Fruit fly (Drosophila melanogaster) whole organism, prepupa: ENCODE data around the gene trus.
A peak's percentile ranks its signal among the peaks of the same experiment; 100 is the strongest.

ENCODE experiments used
- CG10631 ChIP-seq: fragments of 200-800 bp; sonication (Bioruptor generic); optimal IDR thresholded peaks from 2 replicates; lab custom pipeline; 2016; ENCODE audit warnings: missing biosample characterization, missing genetic modification characterization
- CG10669 ChIP-seq: fragments of 200-800 bp; sonication (Bioruptor generic); optimal IDR thresholded peaks from 3 replicates; lab custom pipeline; 2018; ENCODE audit warnings: missing biosample characterization, mild to moderate bottlenecking, missing genetic modification characterization, moderate library complexity
- CG11294 ChIP-seq: fragments of 200-800 bp; sonication (Bioruptor generic); IDR thresholded peaks from 2 replicates; pipeline ENCODE4 v1.3.6; 2022; ENCODE audit warnings: missing biosample characterization, missing genetic modification characterization
- CG11762 ChIP-seq: fragments of 200-800 bp; sonication (Bioruptor generic); optimal IDR thresholded peaks from 3 replicates; lab custom pipeline; 2016; ENCODE audit warnings: missing biosample characterization, missing genetic modification characterization; ENCODE audit not compliant: insufficient read depth
- CG11902 ChIP-seq: fragments of 200-800 bp; sonication (Bioruptor generic); optimal IDR thresholded peaks from 3 replicates; lab custom pipeline; 2016; ENCODE audit warnings: missing biosample characterization, missing genetic modification characterization
- CG15336 ChIP-seq: fragments of 200-800 bp; sonication (Bioruptor generic); IDR thresholded peaks from 2 replicates; pipeline ENCODE4 v1.3.6; 2022; ENCODE audit warnings: missing biosample characterization, missing genetic modification characterization
- CG1621 ChIP-seq: fragments of 200-800 bp; sonication (Bioruptor generic); optimal IDR thresholded peaks from 3 replicates; lab custom pipeline; 2018; ENCODE audit warnings: missing biosample characterization, mild to moderate bottlenecking, missing genetic modification characterization
- CG16779 ChIP-seq: fragments of 200-800 bp; sonication (Bioruptor generic); optimal IDR thresholded peaks from 3 replicates; lab custom pipeline; 2017; ENCODE audit warnings: missing biosample characterization, mild to moderate bottlenecking, missing genetic modification characterization
- CG3032 ChIP-seq: fragments of 200-800 bp; optimal IDR thresholded peaks from 2 replicates; lab custom pipeline; 2019; ENCODE audit warnings: missing biosample characterization, mild to moderate bottlenecking, missing genetic modification characterization, moderate library complexity
- CG31627 ChIP-seq: fragments of 200-800 bp; sonication (Bioruptor generic); optimal IDR thresholded peaks from 3 replicates; lab custom pipeline; 2016; ENCODE audit warnings: missing biosample characterization, missing genetic modification characterization
- CG32006 ChIP-seq: fragments of 200-800 bp; sonication (Bioruptor generic); optimal IDR thresholded peaks from 3 replicates; lab custom pipeline; 2017; ENCODE audit warnings: missing biosample characterization, mild to moderate bottlenecking, missing genetic modification characterization
- CG34406 ChIP-seq: fragments of 200-800 bp; sonication (Bioruptor generic); optimal IDR thresholded peaks from 3 replicates; lab custom pipeline; 2016; ENCODE audit warnings: missing biosample characterization, missing genetic modification characterization
- CG4318 ChIP-seq: fragments of 200-800 bp; sonication (Bioruptor generic); optimal IDR thresholded peaks from 3 replicates; lab custom pipeline; 2017; ENCODE audit warnings: missing biosample characterization, mild to moderate bottlenecking, missing genetic modification characterization
- CG6163 ChIP-seq: fragments of 200-800 bp; sonication (Bioruptor generic); IDR thresholded peaks from 3 replicates; pipeline ENCODE4 v1.3.6; 2022; ENCODE audit warnings: missing biosample characterization, missing genetic modification characterization
- CG6276 ChIP-seq: fragments of 200-800 bp; sonication (Bioruptor generic); optimal IDR thresholded peaks from 2 replicates; lab custom pipeline; 2017; ENCODE audit warnings: missing biosample characterization, mild to moderate bottlenecking, missing genetic modification characterization
- CG6808 ChIP-seq: fragments of 200-800 bp; sonication (Bioruptor generic); optimal IDR thresholded peaks from 3 replicates; lab custom pipeline; 2017; ENCODE audit warnings: missing biosample characterization, missing genetic modification characterization, mild to moderate bottlenecking, moderate library complexity, missing genetic modification reagents
- CG6854 ChIP-seq: fragments of 200-800 bp; sonication (Bioruptor generic); optimal IDR thresholded peaks from 2 replicates; lab custom pipeline; 2017; ENCODE audit warnings: missing biosample characterization, mild to moderate bottlenecking, missing genetic modification characterization
- CG7368 ChIP-seq: fragments of 200-800 bp; sonication (Bioruptor generic); optimal IDR thresholded peaks from 3 replicates; lab custom pipeline; 2016; ENCODE audit warnings: missing biosample characterization, missing genetic modification characterization
- CG8119 ChIP-seq: fragments of 200-800 bp; sonication (Bioruptor generic); IDR thresholded peaks from 3 replicates; pipeline ENCODE4 v1.3.6; 2022; ENCODE audit warnings: missing biosample characterization, missing genetic modification characterization
- CG8319 ChIP-seq: fragments of 200-800 bp; sonication (Bioruptor generic); optimal IDR thresholded peaks from 3 replicates; lab custom pipeline; 2016; ENCODE audit warnings: missing biosample characterization, missing genetic modification characterization
- CG9139 ChIP-seq: fragments of 200-800 bp; sonication (Bioruptor generic); optimal IDR thresholded peaks from 3 replicates; lab custom pipeline; 2017; ENCODE audit warnings: missing biosample characterization, mild to moderate bottlenecking, missing genetic modification characterization
- Eip75B ChIP-seq: fragments of 200-800 bp; sonication (Bioruptor generic); optimal IDR thresholded peaks from 3 replicates; lab custom pipeline; 2016; ENCODE audit warnings: missing biosample characterization, missing genetic modification characterization
- Eip78C ChIP-seq: fragments of 200-800 bp; sonication (Bioruptor generic); peaks from one replicate; lab custom pipeline; 2016; ENCODE audit warnings: missing biosample characterization, missing genetic modification characterization
- Eip93F ChIP-seq: fragments of 200-800 bp; sonication (Bioruptor generic); optimal IDR thresholded peaks from 2 replicates; lab custom pipeline; 2016; ENCODE audit warnings: missing biosample characterization, mild to moderate bottlenecking, missing genetic modification characterization
- Ets21C ChIP-seq: fragments of 200-800 bp; sonication (Bioruptor generic); optimal IDR thresholded peaks from 3 replicates; lab custom pipeline; 2016; ENCODE audit warnings: missing biosample characterization, missing genetic modification characterization
- Ets96B ChIP-seq: fragments of 200-800 bp; optimal IDR thresholded peaks from 2 replicates; lab custom pipeline; 2019; ENCODE audit warnings: missing biosample characterization, mild to moderate bottlenecking, missing genetic modification characterization, moderate library complexity
- Gug ChIP-seq: fragments of 200-800 bp; sonication (Bioruptor generic); IDR thresholded peaks from 2 replicates; pipeline ENCODE4 v1.3.6; 2022; ENCODE audit warnings: missing biosample characterization, missing genetic modification characterization
- Hr38 ChIP-seq: sonication (Bioruptor generic); optimal IDR thresholded peaks from 2 replicates; lab custom pipeline; 2016; ENCODE audit warnings: missing biosample characterization, missing genetic modification characterization
- Hr39 ChIP-seq: fragments of 200-800 bp; sonication (Bioruptor generic); optimal IDR thresholded peaks from 2 replicates; lab custom pipeline; 2016; ENCODE audit warnings: missing biosample characterization, missing genetic modification characterization
- Hr4 ChIP-seq: fragments of 200-800 bp; sonication (Bioruptor generic); optimal IDR thresholded peaks from 3 replicates; lab custom pipeline; 2016; ENCODE audit warnings: missing biosample characterization, missing genetic modification characterization
- Lpt ChIP-seq: fragments of 200-800 bp; sonication (Bioruptor generic); optimal IDR thresholded peaks from 3 replicates; lab custom pipeline; 2016; ENCODE audit warnings: missing biosample characterization, missing genetic modification characterization
- Met ChIP-seq: fragments of 200-800 bp; sonication (Bioruptor generic); optimal IDR thresholded peaks from 3 replicates; lab custom pipeline; 2016; ENCODE audit warnings: missing biosample characterization, missing genetic modification characterization
- Smox ChIP-seq: fragments of 200-800 bp; sonication (Bioruptor generic); optimal IDR thresholded peaks from 3 replicates; lab custom pipeline; 2016; ENCODE audit warnings: missing biosample characterization, missing genetic modification characterization
- Sox102F ChIP-seq: fragments of 200-800 bp; sonication (Bioruptor generic); optimal IDR thresholded peaks from 2 replicates; lab custom pipeline; 2016; ENCODE audit warnings: missing biosample characterization, mild to moderate bottlenecking, missing genetic modification characterization
- Sox14 ChIP-seq: fragments of 200-800 bp; sonication (Bioruptor generic); optimal IDR thresholded peaks from 3 replicates; lab custom pipeline; 2016; ENCODE audit warnings: missing biosample characterization, missing genetic modification characterization
- Sox15 ChIP-seq: fragments of 200-800 bp; sonication (Bioruptor generic); optimal IDR thresholded peaks from 3 replicates; lab custom pipeline; 2016; ENCODE audit warnings: missing biosample characterization, missing genetic modification characterization
- achi ChIP-seq: fragments of 200-800 bp; sonication (Bioruptor generic); optimal IDR thresholded peaks from 3 replicates; lab custom pipeline; 2016; ENCODE audit warnings: missing biosample characterization, missing genetic modification characterization
- acj6 ChIP-seq: fragments of 200-800 bp; sonication (Bioruptor generic); optimal IDR thresholded peaks from 3 replicates; lab custom pipeline; 2016; ENCODE audit warnings: missing biosample characterization, missing genetic modification characterization
- cyc ChIP-seq: fragments of 200-800 bp; sonication (Bioruptor generic); optimal IDR thresholded peaks from 3 replicates; lab custom pipeline; 2016; ENCODE audit warnings: missing biosample characterization, missing genetic modification characterization
- dsx ChIP-seq: fragments of 200-800 bp; optimal IDR thresholded peaks from 3 replicates; lab custom pipeline; 2019; ENCODE audit warnings: missing biosample characterization, mild to moderate bottlenecking, missing genetic modification characterization, moderate library complexity; ENCODE audit not compliant: poor library complexity, severe bottlenecking
- eg ChIP-seq: fragments of 200-800 bp; sonication (Bioruptor generic); IDR thresholded peaks from 3 replicates; pipeline ENCODE4 v1.3.6; 2022; ENCODE audit warnings: missing biosample characterization, missing genetic modification characterization
- esn ChIP-seq: fragments of 200-800 bp; sonication (Bioruptor generic); optimal IDR thresholded peaks from 2 replicates; lab custom pipeline; 2016; ENCODE audit warnings: missing biosample characterization, mild to moderate bottlenecking, missing genetic modification characterization, moderate library complexity
- fd59A ChIP-seq: fragments of 200-800 bp; sonication (Bioruptor generic); optimal IDR thresholded peaks from 2 replicates; lab custom pipeline; 2017; ENCODE audit warnings: missing biosample characterization, mild to moderate bottlenecking, missing genetic modification characterization, missing genetic modification reagents
- fd85E ChIP-seq: fragments of 200-800 bp; sonication (Bioruptor generic); optimal IDR thresholded peaks from 3 replicates; lab custom pipeline; 2016; ENCODE audit warnings: missing biosample characterization, missing genetic modification characterization
- fkh ChIP-seq: fragments of 200-800 bp; sonication (Bioruptor generic); optimal IDR thresholded peaks from 3 replicates; lab custom pipeline; 2017; ENCODE audit warnings: missing biosample characterization, mild to moderate bottlenecking, missing genetic modification characterization, moderate library complexity
- lz ChIP-seq: fragments of 200-800 bp; sonication (Bioruptor generic); optimal IDR thresholded peaks from 3 replicates; lab custom pipeline; 2016; ENCODE audit warnings: missing biosample characterization, missing genetic modification characterization
- net ChIP-seq: fragments of 200-800 bp; sonication (Bioruptor generic); optimal IDR thresholded peaks from 3 replicates; lab custom pipeline; 2016; ENCODE audit warnings: missing biosample characterization, missing genetic modification characterization
- pdm3 ChIP-seq: fragments of 200-800 bp; sonication (Bioruptor generic); optimal IDR thresholded peaks from 3 replicates; lab custom pipeline; 2016; ENCODE audit warnings: missing biosample characterization, missing genetic modification characterization
- ss ChIP-seq, 2 experiments: fragments of 200-800 bp; sonication (Bioruptor generic); optimal IDR thresholded peaks; 2 replicates in 1 of 2; 3 replicates in 1 of 2; lab custom pipeline; 2017 to 2018; ENCODE audit warnings: mild to moderate bottlenecking in 2 of 2, missing biosample characterization in 2 of 2, missing genetic modification characterization in 2 of 2, moderate library complexity in 1 of 2
- svp ChIP-seq: fragments of 200-800 bp; sonication (Bioruptor generic); peaks from one replicate; lab custom pipeline; 2016; ENCODE audit warnings: missing biosample characterization, missing genetic modification characterization
- topi ChIP-seq: fragments of 200-800 bp; sonication (Bioruptor generic); optimal IDR thresholded peaks from 3 replicates; lab custom pipeline; 2016; ENCODE audit warnings: missing biosample characterization, missing genetic modification characterization
- vri ChIP-seq: fragments of 200-800 bp; sonication (Bioruptor generic); optimal IDR thresholded peaks from 3 replicates; lab custom pipeline; 2016; ENCODE audit warnings: missing biosample characterization, mild to moderate bottlenecking, missing genetic modification characterization

trus gene

DNA sequence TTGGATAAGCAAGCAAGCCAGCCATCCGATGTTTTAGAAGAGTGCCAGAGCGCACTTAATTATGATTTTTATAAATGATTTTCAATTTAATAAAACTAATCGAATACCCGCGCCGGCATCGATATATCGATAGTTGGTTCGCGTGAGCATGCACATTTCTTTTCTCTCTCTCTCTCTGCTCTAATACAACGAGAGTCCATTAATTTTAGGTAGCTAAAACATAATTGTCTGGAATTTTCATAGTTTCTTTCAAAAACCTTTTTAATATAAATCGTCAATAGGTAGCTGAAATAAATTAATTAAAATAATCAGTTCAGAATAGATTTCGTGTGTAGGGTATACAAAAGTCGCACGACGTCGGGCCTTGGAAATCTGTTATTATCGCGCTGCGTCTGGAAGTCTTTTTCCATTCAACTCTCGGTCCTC, 7.5 kb upstream of the trus start, which contains the start of gene CG18549:
Gene CG18549 (plus strand): TSS at position 408 of the 426 bp plus-strand sequence.
- TF ChIP-seq esn = peak; percentile 100
- TF ChIP-seq Smox = peak; percentile 100
- peak; percentile 100 for TF ChIP-seq topi
- peak; percentile 100 for TF ChIP-seq CG10669
- peak; percentile 99 for TF ChIP-seq Ets21C
- peak; percentile 100 for TF ChIP-seq CG34406 (GFP tag; lab: Kevin White, UChicago)
- TF ChIP-seq eg (GFP tag; lab: Robert Waterston, UW) = peak; percentile 100
- TF ChIP-seq CG8119 (GFP tag; lab: Robert Waterston, UW) = peak; percentile 100
- peak; percentile 100 for TF ChIP-seq fd59A (GFP tag; lab: Kevin White, UChicago)
- TF ChIP-seq Eip93F (GFP tag; lab: Kevin White, UChicago) = peak; percentile 100
- TF ChIP-seq CG1621 (tag; lab: Kevin White, UChicago) = peak; percentile 100
- peak; percentile 100 for TF ChIP-seq pdm3
- peak; percentile 100 for TF ChIP-seq Gug (GFP tag; lab: Robert Waterston, UW)
- TF ChIP-seq cyc = peak; percentile 100
- TF ChIP-seq CG10631 (GFP tag; lab: Kevin White, UChicago) = peak; percentile 100
- peak; percentile 100 for TF ChIP-seq Eip75B (GFP tag; lab: Kevin White, UChicago)
- TF ChIP-seq CG3032 (tag; lab: Kevin White, UChicago) = peak; percentile 100
- TF ChIP-seq CG6808 (GFP tag; lab: Kevin White, UChicago) = peak; percentile 99
- TF ChIP-seq Sox102F = peak; percentile 100
- peak; percentile 100 for TF ChIP-seq vri (GFP tag; lab: Kevin White, UChicago)
- peak; percentile 100 for TF ChIP-seq CG6854 (GFP tag; lab: Kevin White, UChicago)
- peak; percentile 100 for TF ChIP-seq lz (GFP tag; lab: Kevin White, UChicago)
- peak; percentile 100 for TF ChIP-seq Met (GFP tag; lab: Kevin White, UChicago)
- TF ChIP-seq Hr4 (GFP tag; lab: Kevin White, UChicago) = peak; percentile 100
- peak; percentile 100 for TF ChIP-seq net (GFP tag; lab: Kevin White, UChicago)
- TF ChIP-seq fkh = peak; percentile 94
- TF ChIP-seq CG16779 (tag; lab: Kevin White, UChicago) = peak; percentile 99
- peak; percentile 100 for TF ChIP-seq CG6163 (GFP tag; lab: Robert Waterston, UW)
- peak; percentile 100 for TF ChIP-seq acj6 (GFP tag; lab: Kevin White, UChicago)
- TF ChIP-seq CG7368 (GFP tag; lab: Kevin White, UChicago) = peak; percentile 100
- TF ChIP-seq CG4318 (GFP tag; lab: Kevin White, UChicago) = peak; percentile 100
- TF ChIP-seq svp (GFP tag; lab: Kevin White, UChicago) = peak; percentile 100
- TF ChIP-seq CG11294 = peak; percentile 100
- peak; percentile 100 for TF ChIP-seq CG6276 (GFP tag; lab: Kevin White, UChicago)
- peak; percentile 100 for TF ChIP-seq CG15336
- peak; percentile 99 for TF ChIP-seq CG8319
- TF ChIP-seq dsx = peak; percentile 100
- peak; percentile 100 for TF ChIP-seq CG31627 (GFP tag; lab: Kevin White, UChicago)
- TF ChIP-seq CG9139 (GFP tag; lab: Kevin White, UChicago) = peak; percentile 100
- peak; percentile 100 for TF ChIP-seq CG32006 (GFP tag; lab: Kevin White, UChicago)
- peak; percentile 100 for TF ChIP-seq Eip78C
- peak; percentile 100 for TF ChIP-seq Sox14 (GFP tag; lab: Kevin White, UChicago)
- peak; percentile 100 for TF ChIP-seq ss (GFP tag; optimal IDR thresholded peaks at IDR 0.05; lab: Kevin White, UChicago)
- TF ChIP-seq Lpt (GFP tag; lab: Kevin White, UChicago) = peak; percentile 100
- peak; percentile 100 for TF ChIP-seq Hr39
- peak; percentile 99 for TF ChIP-seq CG11902 (GFP tag; lab: Kevin White, UChicago)
- peak; percentile 100 for TF ChIP-seq Ets96B (tag; lab: Kevin White, UChicago)
- TF ChIP-seq fd85E (GFP tag; lab: Kevin White, UChicago) = peak; percentile 98
- TF ChIP-seq Sox15 (GFP tag; lab: Kevin White, UChicago) = peak; percentile 99
- peak; percentile 100 for TF ChIP-seq CG11762 (GFP tag; lab: Kevin White, UChicago)
- TF ChIP-seq achi (GFP tag; lab: Kevin White, UChicago) = peak; percentile 99
- peak; percentile 97 for TF ChIP-seq Hr38
